Worm (Caenorhabditis elegans) whole organism, L4/young adult: ENCODE measurements around the gene kin-26.

Source experiments
- W03F9.2 ChIP-seq: fragments of 150-350 bp; optimal IDR thresholded peaks from 2 replicates; lab custom pipeline; 2014; ENCODE audit warnings: missing biosample characterization, missing genetic modification characterization
- dao-5 ChIP-seq: sonication (generic microtip); optimal IDR thresholded peaks from 2 replicates; lab custom pipeline; 2016; ENCODE audit warnings: missing genotype, missing genetic modification characterization, moderate library complexity, missing compliant biosample characterization
- him-1 ChIP-seq: sonication (generic microtip); optimal IDR thresholded peaks from 2 replicates; lab custom pipeline; 2016; ENCODE audit warnings: missing genotype, missing genetic modification reagents, missing genetic modification characterization, missing compliant biosample characterization

- TF ChIP-seq him-1 (tag; lab: Kevin White, UChicago) (no peak), W03F9.2 (tag; lab: Kevin White, UChicago) (no peak), dao-5 (tag; lab: Kevin White, UChicago) (no peak)
These were observed 25.7 kb upstream of the kin-26 start, which contains the start of gene C49H3.6 for ce11 chrIV:7903359-7903758.
